Worm (Caenorhabditis elegans) whole organism, L2 larva: Measurements from ENCODE around the gene Y49E10.10.

Experiments
- ZK546.5 ChIP-seq: sonication (generic microtip); optimal IDR thresholded peaks from 2 replicates; lab custom pipeline; 2017; ENCODE audit warnings: missing biosample characterization, missing genetic modification characterization
- ama-1 ChIP-seq: fragments of 150-350 bp; optimal IDR thresholded peaks from 2 replicates; lab custom pipeline; 2018; ENCODE audit warnings: inconsistent platforms
- ceh-82 ChIP-seq: fragments of 150-350 bp; optimal IDR thresholded peaks from 2 replicates; lab custom pipeline; 2014; ENCODE audit warnings: missing biosample characterization, missing genetic modification characterization
- egl-27 ChIP-seq: sonication (generic microtip); optimal IDR thresholded peaks from 3 replicates; lab custom pipeline; 2017; ENCODE audit warnings: missing biosample characterization, missing genetic modification reagents, missing genetic modification characterization
- elt-3 ChIP-seq: sonication (generic microtip); optimal IDR thresholded peaks from 2 replicates; lab custom pipeline; 2017; ENCODE audit warnings: missing biosample characterization, missing genetic modification characterization
- lin-13 ChIP-seq: fragments of 150-350 bp; optimal IDR thresholded peaks from 2 replicates; lab custom pipeline; 2014; ENCODE audit warnings: missing biosample characterization, missing genetic modification reagents, missing genetic modification characterization
- nhr-12 ChIP-seq: fragments of 150-350 bp; optimal IDR thresholded peaks from 2 replicates; lab custom pipeline; 2014; ENCODE audit warnings: missing biosample characterization, missing genetic modification characterization
- nhr-77 ChIP-seq: fragments of 150-350 bp; optimal IDR thresholded peaks from 2 replicates; lab custom pipeline; 2014; ENCODE audit warnings: missing biosample characterization, missing genetic modification characterization
- unc-62 ChIP-seq: fragments of 150-350 bp; optimal IDR thresholded peaks from 2 replicates; lab custom pipeline; 2014; ENCODE audit warnings: missing biosample characterization, missing genetic modification reagents, missing genetic modification characterization
- zag-1 ChIP-seq: fragments of 150-350 bp; optimal IDR thresholded peaks from 2 replicates; lab custom pipeline; 2014; ENCODE audit warnings: missing biosample characterization, missing genetic modification characterization

DNA sequence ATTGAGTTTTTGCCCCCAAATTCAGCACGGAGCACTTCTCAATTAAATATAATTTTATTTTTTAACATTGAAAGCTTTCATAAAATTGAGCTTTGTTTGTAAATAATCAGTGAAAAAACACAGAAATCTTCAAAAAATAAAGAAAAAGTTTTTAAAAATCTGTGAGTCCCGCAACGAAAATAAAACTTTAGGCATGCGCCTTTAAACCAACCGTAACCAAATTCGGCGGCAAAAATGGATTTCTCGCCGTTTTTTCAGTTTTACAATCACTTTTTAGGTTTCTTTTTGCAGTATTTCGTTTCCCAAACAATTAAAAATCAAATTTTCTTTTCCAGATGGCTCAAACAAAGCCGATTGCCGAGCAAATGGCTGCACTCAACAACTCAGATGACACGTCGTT is 31.3 kb downstream of the Y49E10.10 start, which contains the start of gene pie-1:
- TF ChIP-seq egl-27 (tag; lab: Kevin White, UChicago) (no peak), zag-1 (tag; lab: Kevin White, UChicago) (no peak), nhr-12 (tag; lab: Kevin White, UChicago) (no peak), elt-3 (tag; lab: Kevin White, UChicago) (no peak), ama-1 (lab: Kevin White, UChicago) (no peak), nhr-77 (tag; lab: Kevin White, UChicago) (no peak), unc-62 (no peak), ZK546.5 (tag; lab: Kevin White, UChicago) (no peak), ceh-82 (tag; lab: Kevin White, UChicago) (no peak), lin-13 (no peak)
